Fruit fly (Drosophila melanogaster): ENCODE measurements around the gene CG13926.

CG13926 gene

dm6 chr3L:1639185-1639812 is 21.3 kb upstream of the CG13926 start, which contains the start of the genes Mettl2 and Bgb (continued):
- peak; percentile 36 for TF ChIP-seq CG18011 (GFP tag; optimal IDR thresholded peaks at IDR 0.05)
- peak; percentile 45; the same call in 1 of the 2 replicates for TF ChIP-seq CG11085 (GFP tag; IDR thresholded peaks at IDR 0.05)
- peak; percentile 75 for TF ChIP-seq CG7357 (GFP tag; IDR thresholded peaks at IDR 0.05)
- no peak for TF ChIP-seq Hand (GFP tag; optimal IDR thresholded peaks at IDR 0.05)
- peak; percentile 90 for TF ChIP-seq mam (GFP tag; optimal IDR thresholded peaks at IDR 0.05)
- TF ChIP-seq pb (GFP tag; optimal IDR thresholded peaks at IDR 0.05), result peak; percentile 46
- peak; percentile 74 for TF ChIP-seq CG1792 (GFP tag; optimal IDR thresholded peaks at IDR 0.05)
- TF ChIP-seq ash1 (GFP tag; optimal IDR thresholded peaks at IDR 0.05), result no peak
- TF ChIP-seq CG11696 (GFP tag; IDR thresholded peaks at IDR 0.05), result 0 out of 2 replicates have a peak, but pooled peaks have one; percentile 29
- TF ChIP-seq chm (GFP tag; IDR thresholded peaks at IDR 0.05), result 0 out of 2 replicates have a peak, but pooled peaks have one; percentile 35
- TF ChIP-seq CG11695 (GFP tag; IDR thresholded peaks at IDR 0.05), result peak; percentile 81; the same call in 2 of the 3 replicates
- TF ChIP-seq CG7271 (tag; optimal IDR thresholded peaks at IDR 0.05), result no peak
- peak; percentile 29 for TF ChIP-seq psq (GFP tag; optimal IDR thresholded peaks at IDR 0.05)
- peak; percentile 46; the same call in 1 of the 3 replicates for TF ChIP-seq C15 (GFP tag; IDR thresholded peaks at IDR 0.05)
- peak; percentile 0 for TF ChIP-seq CG3065 (GFP tag; optimal IDR thresholded peaks at IDR 0.05)
- peak; percentile 66; the same call in 2 of the 3 replicates for TF ChIP-seq ci (GFP tag; IDR thresholded peaks at IDR 0.05)
- TF ChIP-seq sc (optimal IDR thresholded peaks at IDR 0.05), result no peak
- no peak for TF ChIP-seq sc (GFP tag; optimal IDR thresholded peaks at IDR 0.05)
- TF ChIP-seq dpn (GFP tag; optimal IDR thresholded peaks at IDR 0.05), result peak; percentile 79 to 81
- TF ChIP-seq wek (GFP tag; optimal IDR thresholded peaks at IDR 0.05), result no peak
- peak; percentile 88 for TF ChIP-seq CG6689 (GFP tag; IDR thresholded peaks at IDR 0.05)
- peak; percentile 60 for TF ChIP-seq CG8388 (GFP tag; optimal IDR thresholded peaks at IDR 0.05)
- peak; percentile 82 for TF ChIP-seq ems (GFP tag; optimal IDR thresholded peaks at IDR 0.05)
- peak; percentile 73 for TF ChIP-seq eyg (GFP tag; optimal IDR thresholded peaks at IDR 0.05)
- TF ChIP-seq CG7839 (tag; optimal IDR thresholded peaks at IDR 0.05), result peak; percentile 84
- peak; percentile 84 for TF ChIP-seq inv (GFP tag; IDR thresholded peaks at IDR 0.05; ENCODE audit: partially characterized antibody)
- peak; percentile 23; the same call in 2 of the 3 replicates for TF ChIP-seq CG14050 (GFP tag; IDR thresholded peaks at IDR 0.05)
- TF ChIP-seq CG9437 (GFP tag; optimal IDR thresholded peaks at IDR 0.05), result peak; percentile 61
- peak; percentile 80 for TF ChIP-seq CHES-1-like (GFP tag; optimal IDR thresholded peaks at IDR 0.05)
- TF ChIP-seq Atf3 (GFP tag; optimal IDR thresholded peaks at IDR 0.05), result peak; percentile 71
- peak; percentile 55 for TF ChIP-seq CG10209 (GFP tag; optimal IDR thresholded peaks at IDR 0.05)
- TF ChIP-seq Dad (GFP tag; optimal IDR thresholded peaks at IDR 0.05), result peak; percentile 67
- no peak for TF ChIP-seq CG15269 (tag; optimal IDR thresholded peaks at IDR 0.05)
- TF ChIP-seq Meics (GFP tag; optimal IDR thresholded peaks at IDR 0.05), result peak; percentile 75
- TF ChIP-seq CG18764 (GFP tag; optimal IDR thresholded peaks at IDR 0.05), result peak; percentile 72
- peak; percentile 77 for TF ChIP-seq CG2712 (tag; optimal IDR thresholded peaks at IDR 0.05)
- TF ChIP-seq CG10431 (GFP tag; optimal IDR thresholded peaks at IDR 0.05), result no peak
- TF ChIP-seq oc (tag; optimal IDR thresholded peaks at IDR 0.05), result no peak
- TF ChIP-seq fu2 (GFP tag; optimal IDR thresholded peaks at IDR 0.05), result peak; percentile 71
- TF ChIP-seq Spps (tag; optimal IDR thresholded peaks at IDR 0.05), result peak; percentile 65
- TF ChIP-seq Sin3A (optimal IDR thresholded peaks at IDR 0.05), result peak; percentile 95
- peak; percentile 63 for TF ChIP-seq NC2β (GFP tag; optimal IDR thresholded peaks at IDR 0.05)
- TF ChIP-seq HmgZ (tag; optimal IDR thresholded peaks at IDR 0.05), result peak; percentile 67
- TF ChIP-seq slp2 (GFP tag; optimal IDR thresholded peaks at IDR 0.05), result peak; percentile 66
- TF ChIP-seq CG11247 (GFP tag; IDR thresholded peaks at IDR 0.05), result peak; percentile 68
- TF ChIP-seq Hr51 (GFP tag; optimal IDR thresholded peaks at IDR 0.05), result peak; percentile 60 to 68
- peak; percentile 72 for TF ChIP-seq CG18262 (tag; optimal IDR thresholded peaks at IDR 0.05)
- TF ChIP-seq TFAM (GFP tag; optimal IDR thresholded peaks at IDR 0.05), result no peak
- peak; percentile 20; the same call in 1 of the 2 replicates for TF ChIP-seq ato (GFP tag; IDR thresholded peaks at IDR 0.05; ENCODE audit: partially characterized antibody)
- peak; percentile 96 for TF ChIP-seq sens (GFP tag)
